Worm (Caenorhabditis elegans) whole organism, L2 larva: ENCODE measurements around the gene gpa-13.

ENCODE experiments used
- C34F6.9 ChIP-seq: fragments of 150-350 bp; optimal IDR thresholded peaks from 2 replicates; lab custom pipeline; 2014; ENCODE audit warnings: missing biosample characterization, missing genetic modification characterization
- F13H6.1 ChIP-seq: sonication (generic microtip); optimal IDR thresholded peaks from 2 replicates; lab custom pipeline; 2016; ENCODE audit warnings: missing genetic modification characterization, missing compliant biosample characterization
- R02D3.7 ChIP-seq: fragments of 150-350 bp; optimal IDR thresholded peaks from 2 replicates; lab custom pipeline; 2014; ENCODE audit warnings: missing biosample characterization, missing genetic modification characterization
- Y55F3AM.14 ChIP-seq: fragments of 200-800 bp; sonication (Bioruptor generic); optimal IDR thresholded peaks from 2 replicates; lab custom pipeline; 2018; ENCODE audit warnings: mild to moderate bottlenecking, missing genetic modification characterization, missing compliant biosample characterization
- aly-2 ChIP-seq: fragments of 150-350 bp; optimal IDR thresholded peaks from 2 replicates; lab custom pipeline; 2014; ENCODE audit warnings: missing biosample characterization, missing genetic modification characterization
- ama-1 ChIP-seq: fragments of 150-350 bp; optimal IDR thresholded peaks from 2 replicates; lab custom pipeline; 2018; ENCODE audit warnings: inconsistent platforms
- blmp-1 ChIP-seq: sonication (generic microtip); optimal IDR thresholded peaks from 2 replicates; lab custom pipeline; 2017; ENCODE audit warnings: missing genetic modification characterization, mild to moderate bottlenecking, missing compliant biosample characterization, antibody characterized with exemption, moderate library complexity; ENCODE audit not compliant: insufficient read depth
- ceh-16 ChIP-seq: fragments of 150-350 bp; optimal IDR thresholded peaks from 2 replicates; lab custom pipeline; 2014; ENCODE audit warnings: missing biosample characterization, missing genetic modification characterization
- ceh-82 ChIP-seq: fragments of 150-350 bp; optimal IDR thresholded peaks from 2 replicates; lab custom pipeline; 2014; ENCODE audit warnings: missing biosample characterization, missing genetic modification characterization
- crh-2 ChIP-seq: sonication (generic microtip); optimal IDR thresholded peaks from 2 replicates; lab custom pipeline; 2017; ENCODE audit warnings: missing biosample characterization, missing genetic modification characterization
- dmd-4 ChIP-seq: sonication (generic microtip); optimal IDR thresholded peaks from 2 replicates; lab custom pipeline; 2017; ENCODE audit warnings: missing biosample characterization, missing genetic modification characterization
- egl-27 ChIP-seq: sonication (generic microtip); optimal IDR thresholded peaks from 3 replicates; lab custom pipeline; 2017; ENCODE audit warnings: missing biosample characterization, missing genetic modification reagents, missing genetic modification characterization
- elt-1 ChIP-seq: fragments of 150-350 bp; optimal IDR thresholded peaks from 2 replicates; lab custom pipeline; 2014; ENCODE audit warnings: missing biosample characterization, missing genetic modification characterization
- elt-3 ChIP-seq: sonication (generic microtip); optimal IDR thresholded peaks from 2 replicates; lab custom pipeline; 2017; ENCODE audit warnings: missing biosample characterization, missing genetic modification characterization
- fos-1 ChIP-seq: fragments of 150-350 bp; optimal IDR thresholded peaks from 2 replicates; lab custom pipeline; 2014; ENCODE audit warnings: missing biosample characterization, missing genetic modification characterization
- gmeb-1 ChIP-seq: fragments of 150-350 bp; optimal IDR thresholded peaks from 2 replicates; lab custom pipeline; 2014; ENCODE audit warnings: missing biosample characterization, missing genetic modification characterization
- lin-11 ChIP-seq: fragments of 150-350 bp; sonication (generic microtip); optimal IDR thresholded peaks from 2 replicates; lab custom pipeline; 2014; ENCODE audit warnings: missing biosample characterization, missing genetic modification characterization, inconsistent platforms, mixed read lengths
- lin-13 ChIP-seq: fragments of 150-350 bp; optimal IDR thresholded peaks from 2 replicates; lab custom pipeline; 2014; ENCODE audit warnings: missing biosample characterization, missing genetic modification reagents, missing genetic modification characterization
- lin-39 ChIP-seq: fragments of 150-350 bp; optimal IDR thresholded peaks from 2 replicates; lab custom pipeline; 2014; ENCODE audit warnings: missing biosample characterization, missing genetic modification reagents, missing genetic modification characterization
- lsy-2 ChIP-seq, 2 experiments: fragments of 150-350 bp in 1 of 2; sonication (generic microtip) in 1 of 2; optimal IDR thresholded peaks; 2 replicates each; lab custom pipeline; 2014 to 2017; ENCODE audit warnings: missing biosample characterization in 2 of 2, missing genetic modification characterization in 2 of 2
- mab-5 ChIP-seq: fragments of 150-350 bp; optimal IDR thresholded peaks from 2 replicates; lab custom pipeline; 2014; ENCODE audit warnings: missing biosample characterization, missing genetic modification characterization
- mbf-1 ChIP-seq: sonication (generic microtip); optimal IDR thresholded peaks from 2 replicates; lab custom pipeline; 2017; ENCODE audit warnings: missing biosample characterization, missing genetic modification characterization
- mdl-1 ChIP-seq, 2 experiments: fragments of 150-350 bp in 1 of 2; sonication (generic microtip) in 1 of 2; optimal IDR thresholded peaks; 2 replicates each; lab custom pipeline; 2017; ENCODE audit warnings: missing biosample characterization in 2 of 2, missing genetic modification characterization in 2 of 2
- nhr-10 ChIP-seq: sonication (generic microtip); optimal IDR thresholded peaks from 2 replicates; lab custom pipeline; 2017; ENCODE audit warnings: missing biosample characterization, missing genetic modification characterization
- nhr-11 ChIP-seq: fragments of 150-350 bp; optimal IDR thresholded peaks from 2 replicates; lab custom pipeline; 2014; ENCODE audit warnings: missing biosample characterization, missing genetic modification characterization
- nhr-12 ChIP-seq: fragments of 150-350 bp; optimal IDR thresholded peaks from 2 replicates; lab custom pipeline; 2014; ENCODE audit warnings: missing biosample characterization, missing genetic modification characterization
- nhr-129 ChIP-seq: fragments of 150-350 bp; optimal IDR thresholded peaks from 2 replicates; lab custom pipeline; 2014; ENCODE audit warnings: missing biosample characterization, missing genetic modification characterization
- nhr-21 ChIP-seq: fragments of 150-350 bp; optimal IDR thresholded peaks from 2 replicates; lab custom pipeline; 2014; ENCODE audit warnings: missing biosample characterization, missing genetic modification characterization
- nhr-23 ChIP-seq: fragments of 150-350 bp; optimal IDR thresholded peaks from 2 replicates; lab custom pipeline; 2014; ENCODE audit warnings: missing biosample characterization, missing genetic modification reagents, missing genetic modification characterization
- nhr-237 ChIP-seq: fragments of 150-350 bp; optimal IDR thresholded peaks from 2 replicates; lab custom pipeline; 2014; ENCODE audit warnings: missing biosample characterization, missing genetic modification characterization
- nhr-25 ChIP-seq: fragments of 150-350 bp; sonication (generic microtip); optimal IDR thresholded peaks from 3 replicates; lab custom pipeline; 2014; ENCODE audit warnings: missing biosample characterization, missing genetic modification characterization
- nhr-6 ChIP-seq: fragments of 150-350 bp; optimal IDR thresholded peaks from 2 replicates; lab custom pipeline; 2014; ENCODE audit warnings: missing biosample characterization, missing genetic modification characterization
- nhr-77 ChIP-seq: fragments of 150-350 bp; optimal IDR thresholded peaks from 2 replicates; lab custom pipeline; 2014; ENCODE audit warnings: missing biosample characterization, missing genetic modification characterization
- peb-1 ChIP-seq: fragments of 150-350 bp; optimal IDR thresholded peaks from 2 replicates; lab custom pipeline; 2014; ENCODE audit warnings: missing biosample characterization, missing genetic modification characterization
- sem-4 ChIP-seq: fragments of 150-350 bp; optimal IDR thresholded peaks from 2 replicates; lab custom pipeline; 2014; ENCODE audit warnings: missing biosample characterization, missing genetic modification reagents, missing genetic modification characterization
- skn-1 ChIP-seq: sonication (generic microtip); optimal IDR thresholded peaks from 2 replicates; lab custom pipeline; 2017; ENCODE audit warnings: missing biosample characterization, missing genetic modification characterization
- sma-3 ChIP-seq: sonication (generic microtip); optimal IDR thresholded peaks from 2 replicates; lab custom pipeline; 2016; ENCODE audit warnings: missing genetic modification reagents, missing genetic modification characterization, missing compliant biosample characterization
- sma-9 ChIP-seq, 2 experiments: fragments of 150-350 bp in 1 of 2; sonication (generic microtip) in 1 of 2; optimal IDR thresholded peaks; 2 replicates each; lab custom pipeline; 2014 to 2016; ENCODE audit warnings: missing genetic modification characterization in 2 of 2, mild to moderate bottlenecking in 1 of 2, missing biosample characterization in 1 of 2, missing compliant biosample characterization in 1 of 2, missing genetic modification reagents in 1 of 2, moderate library complexity in 1 of 2
- snpc-4 ChIP-seq: fragments of 150-350 bp; optimal IDR thresholded peaks from 2 replicates; lab custom pipeline; 2014; ENCODE audit warnings: missing biosample characterization, missing genetic modification characterization
- unc-39 ChIP-seq: fragments of 150-350 bp; optimal IDR thresholded peaks from 2 replicates; lab custom pipeline; 2014; ENCODE audit warnings: missing biosample characterization, missing genetic modification characterization
- unc-55 ChIP-seq: fragments of 150-350 bp; sonication (generic microtip); optimal IDR thresholded peaks from 3 replicates; lab custom pipeline; 2014; ENCODE audit warnings: missing biosample characterization, missing genetic modification reagents, missing genetic modification characterization
- unc-62 ChIP-seq: fragments of 150-350 bp; optimal IDR thresholded peaks from 2 replicates; lab custom pipeline; 2014; ENCODE audit warnings: missing biosample characterization, missing genetic modification reagents, missing genetic modification characterization
- zag-1 ChIP-seq: fragments of 150-350 bp; optimal IDR thresholded peaks from 2 replicates; lab custom pipeline; 2014; ENCODE audit warnings: missing biosample characterization, missing genetic modification characterization
- ztf-1 ChIP-seq: fragments of 200-800 bp; sonication (Bioruptor generic); conservative IDR thresholded peaks from 2 replicates; pipeline ENCODE4 v1.3.6; 2022; ENCODE audit warnings: missing genetic modification characterization, missing compliant biosample characterization
- ztf-11 ChIP-seq: sonication (generic microtip); optimal IDR thresholded peaks from 2 replicates; lab custom pipeline; 2017; ENCODE audit warnings: missing biosample characterization, missing genetic modification characterization
- ztf-4 ChIP-seq: fragments of 150-350 bp; optimal IDR thresholded peaks from 2 replicates; lab custom pipeline; 2014; ENCODE audit warnings: missing biosample characterization, missing genetic modification characterization

Gene gpa-13

DNA sequence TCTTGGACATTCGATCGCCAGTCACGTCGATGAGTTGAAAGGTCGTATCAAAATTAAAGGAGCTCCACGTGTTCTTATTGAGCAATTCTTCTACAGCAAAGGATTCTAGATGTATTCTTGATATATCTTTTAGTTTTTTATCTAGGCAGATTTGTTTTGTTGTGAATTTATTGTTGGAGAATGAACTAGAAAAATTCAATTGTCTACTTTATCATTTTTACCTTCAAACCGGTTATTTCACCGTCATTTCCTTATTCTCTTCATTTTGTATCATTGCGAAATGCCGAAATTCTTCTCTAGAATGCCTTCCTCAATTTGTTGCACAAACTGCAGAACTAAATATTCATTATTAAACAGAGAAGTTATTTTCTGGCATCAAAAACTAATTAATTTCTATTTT is 25.5 kb downstream of the gpa-13 start, which contains the start of gene R11D1.10:
TSS of gene R11D1.10 (plus strand) at position 301 of the 400 bp plus-strand sequence.
- TF ChIP-seq elt-1 (tag; lab: Kevin White, UChicago) (no peak), nhr-6 (no peak), sem-4 (no peak), mab-5 (tag; lab: Kevin White, UChicago) (no peak), ztf-1 (no peak), mdl-1 (tag; optimal IDR thresholded peaks at IDR 0.05; lab: Kevin White, UChicago) (no peak), nhr-237 (tag; lab: Kevin White, UChicago) (no peak), aly-2 (tag; lab: Kevin White, UChicago) (no peak), zag-1 (no peak), gmeb-1 (tag; lab: Kevin White, UChicago) (no peak), sma-9 (GFP tag; optimal IDR thresholded peaks at IDR 0.05; lab: Kevin White, UChicago) (no peak), sma-9 (tag; optimal IDR thresholded peaks at IDR 0.05; lab: Kevin White, UChicago) (no peak), nhr-77 (tag; lab: Kevin White, UChicago) (no peak), R02D3.7 (no peak), unc-39 (no peak), ztf-4 (no peak), ceh-82 (tag; lab: Kevin White, UChicago) (no peak), elt-3 (tag; lab: Kevin White, UChicago) (no peak)

DNA sequence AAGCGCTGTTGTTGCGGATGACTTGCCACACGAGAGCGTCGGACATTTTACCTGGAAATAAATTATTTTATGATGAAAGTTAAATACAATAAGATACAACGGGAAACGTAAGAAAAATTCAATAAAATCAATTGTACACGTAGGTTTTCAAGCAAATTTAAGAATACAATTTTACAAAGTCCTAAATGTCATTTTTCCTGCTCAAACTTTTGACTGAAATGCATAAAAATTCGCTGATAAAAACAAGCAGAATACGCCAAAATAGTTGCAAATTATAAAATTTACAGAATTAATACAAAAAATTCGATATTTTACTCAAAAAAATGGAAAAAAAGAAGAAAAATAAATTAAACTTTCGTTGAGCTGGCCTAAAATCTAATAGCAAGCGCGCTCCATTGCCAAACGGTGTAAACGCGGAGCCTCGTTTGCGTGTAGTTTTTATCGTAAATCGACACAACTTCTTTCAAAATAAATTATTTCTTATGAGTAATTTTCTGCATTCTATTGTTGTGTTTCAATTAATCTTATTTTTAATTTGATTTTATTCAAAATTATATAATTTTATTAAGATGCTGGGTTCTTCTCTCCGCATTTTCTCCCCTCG is 26.6 kb downstream of the gpa-13 start, which contains the start of the genes rpl-28 and mrpl-49:
TSS of gene rpl-28 (minus strand) at position 51 of the 604 bp plus-strand sequence.
TSS of gene mrpl-49 (plus strand) at position 570 of the 604 bp plus-strand sequence.
- TF ChIP-seq peb-1 (no peak), ceh-82 (tag; lab: Kevin White, UChicago) (peak; percentile 2), F13H6.1 (tag; lab: Kevin White, UChicago) (peak; percentile 72), nhr-21 (peak; percentile 75), dmd-4 (no peak), aly-2 (tag; lab: Kevin White, UChicago) (no peak), sma-9 (GFP tag; optimal IDR thresholded peaks at IDR 0.05; lab: Kevin White, UChicago) (peak; percentile 85), sma-9 (tag; optimal IDR thresholded peaks at IDR 0.05; lab: Kevin White, UChicago) (no peak), gmeb-1 (tag; lab: Kevin White, UChicago) (peak; percentile 85), egl-27 (tag; lab: Kevin White, UChicago) (peak; percentile 47), elt-3 (tag; lab: Kevin White, UChicago) (no peak), elt-1 (tag; lab: Kevin White, UChicago) (no peak), nhr-11 (tag; lab: Kevin White, UChicago) (no peak), unc-39 (no peak), unc-55 (peak; percentile 98), nhr-12 (tag; lab: Kevin White, UChicago) (no peak), lin-11 (tag; lab: Kevin White, UChicago) (peak; percentile 85), sem-4 (peak; percentile 78), nhr-77 (tag; lab: Kevin White, UChicago) (no peak), mbf-1 (tag; lab: Kevin White, UChicago) (no peak), snpc-4 (tag; lab: Kevin White, UChicago) (peak; percentile 83), ama-1 (peak; percentile 50), nhr-10 (tag; lab: Kevin White, UChicago) (no peak), sma-3 (GFP tag; lab: Kevin White, UChicago) (peak; percentile 80), nhr-237 (tag; lab: Kevin White, UChicago) (no peak), lin-13 (GFP tag; lab: Kevin White, UChicago) (peak; percentile 89), Y55F3AM.14 (no peak), unc-62 (no peak), nhr-129 (tag; lab: Kevin White, UChicago) (peak; percentile 89), crh-2 (tag; lab: Kevin White, UChicago) (peak; percentile 91), ztf-4 (peak; percentile 70), fos-1 (peak; percentile 86), nhr-23 (tag; lab: Kevin White, UChicago) (no peak), C34F6.9 (tag; lab: Kevin White, UChicago) (peak; percentile 96), lsy-2 (tag; optimal IDR thresholded peaks at IDR 0.05; lab: Kevin White, UChicago) (peak; percentile 64 to 93), lin-39 (tag; lab: Kevin White, UChicago) (no peak), mab-5 (tag; lab: Kevin White, UChicago) (peak; percentile 82), blmp-1 (tag; lab: Kevin White, UChicago) (peak; percentile 74), R02D3.7 (peak; percentile 82), ztf-11 (tag; lab: Kevin White, UChicago) (no peak), zag-1 (peak; percentile 36), nhr-25 (tag; lab: Kevin White, UChicago) (no peak), mdl-1 (tag; optimal IDR thresholded peaks at IDR 0.05; lab: Kevin White, UChicago) (peak in 1 of 2 experiments; percentile 27), skn-1 (tag; lab: Kevin White, UChicago) (peak; percentile 49), ceh-16 (tag; lab: Kevin White, UChicago) (peak; percentile 40)
